Fruit fly (Drosophila melanogaster): ENCODE data around the gene CG18417.

CG18417 gene

dm6 chr3L:7360324-7360852 lies 39.5 kb upstream of the CG18417 start, which contains the start of gene Sec63 (continued):
- no peak for TF ChIP-seq cg (GFP tag; optimal IDR thresholded peaks at IDR 0.05)
- TF ChIP-seq Dref (GFP tag; IDR thresholded peaks at IDR 0.05) = peak; percentile 95
- no peak for TF ChIP-seq tup (GFP tag; optimal IDR thresholded peaks at IDR 0.05)
- TF ChIP-seq vfl (GFP tag; optimal IDR thresholded peaks at IDR 0.05) = peak; percentile 4
- TF ChIP-seq CG13287 (GFP tag; IDR thresholded peaks at IDR 0.05; ENCODE audit: partially characterized antibody) = peak; percentile 89
- TF ChIP-seq CG1024 (GFP tag; IDR thresholded peaks at IDR 0.05) = no peak
- TF ChIP-seq Doc3 (GFP tag; IDR thresholded peaks at IDR 0.05; ENCODE audit: partially characterized antibody) = peak; percentile 70
- TF ChIP-seq crc (GFP tag; optimal IDR thresholded peaks at IDR 0.05) = no peak
- no peak for TF ChIP-seq gcm2 (GFP tag; optimal IDR thresholded peaks at IDR 0.05)
- TF ChIP-seq CG31441 (GFP tag; IDR thresholded peaks at IDR 0.05) = peak; percentile 51; the same call in 1 of the 2 replicates
- TF ChIP-seq Tbp (GFP tag; optimal IDR thresholded peaks at IDR 0.05) = no peak
- peak; percentile 58 for TF ChIP-seq CG12391 (tag; optimal IDR thresholded peaks at IDR 0.05)
- no peak for TF ChIP-seq Hand (GFP tag; optimal IDR thresholded peaks at IDR 0.05)
- TF ChIP-seq h (optimal IDR thresholded peaks at IDR 0.05) = no peak
- no peak for TF ChIP-seq Dek (tag; optimal IDR thresholded peaks at IDR 0.05)
- no peak for TF ChIP-seq trh (GFP tag; optimal IDR thresholded peaks at IDR 0.05)
- no peak for TF ChIP-seq hkb (optimal IDR thresholded peaks at IDR 0.05)
- TF ChIP-seq hkb (GFP tag; IDR thresholded peaks at IDR 0.05) = peak; percentile 7; the same call in 1 of the 2 replicates
- no peak for TF ChIP-seq CG8944 (GFP tag; optimal IDR thresholded peaks at IDR 0.05)
- peak; percentile 13 for TF ChIP-seq gfzf (GFP tag; optimal IDR thresholded peaks at IDR 0.05)
- no peak for TF ChIP-seq Atf-2 (GFP tag; optimal IDR thresholded peaks at IDR 0.05)
- no peak for TF ChIP-seq sim (GFP tag; IDR thresholded peaks at IDR 0.05)
- no peak for TF ChIP-seq CG15479 (GFP tag; optimal IDR thresholded peaks at IDR 0.05)
- peak; percentile 56 for TF ChIP-seq crol (GFP tag; IDR thresholded peaks at IDR 0.05)
- TF ChIP-seq dpn (GFP tag; optimal IDR thresholded peaks at IDR 0.05) = peak; percentile 41 to 63
- TF ChIP-seq HHEX (GFP tag; optimal IDR thresholded peaks at IDR 0.05) = peak; percentile 34
- no peak for TF ChIP-seq CG10654 (GFP tag; optimal IDR thresholded peaks at IDR 0.05)
- TF ChIP-seq CG6791 (GFP tag; IDR thresholded peaks at IDR 0.05; ENCODE audit: partially characterized antibody) = peak; percentile 91
- no peak for TF ChIP-seq CG17802 (tag; optimal IDR thresholded peaks at IDR 0.05)
- TF ChIP-seq Hsf (GFP tag; optimal IDR thresholded peaks at IDR 0.05) = peak; percentile 38
- TF ChIP-seq pho (GFP tag; optimal IDR thresholded peaks at IDR 0.05) = no peak
- TF ChIP-seq corto (GFP tag; optimal IDR thresholded peaks at IDR 0.05) = no peak
- TF ChIP-seq D (optimal IDR thresholded peaks at IDR 0.05) = no peak
- peak; percentile 3 for TF ChIP-seq D (GFP tag; optimal IDR thresholded peaks at IDR 0.05)
- no peak for TF ChIP-seq CrebB (tag; optimal IDR thresholded peaks at IDR 0.05)
- TF ChIP-seq zfh2 (GFP tag; optimal IDR thresholded peaks at IDR 0.05) = peak; percentile 22
- TF ChIP-seq CG14965 (GFP tag; optimal IDR thresholded peaks at IDR 0.05; ENCODE audit: borderline replicate concordance) = no peak
- no peak for TF ChIP-seq Stat92E (GFP tag; optimal IDR thresholded peaks at IDR 0.05)
- TF ChIP-seq CG6689 (GFP tag; IDR thresholded peaks at IDR 0.05) = peak; percentile 79
- peak; percentile 34 for TF ChIP-seq pnt (GFP tag; optimal IDR thresholded peaks at IDR 0.05)
- peak; percentile 60 for TF ChIP-seq CG11504 (tag; optimal IDR thresholded peaks at IDR 0.05)
- peak; percentile 100 for TF ChIP-seq CG15514 (GFP tag; optimal IDR thresholded peaks at IDR 0.05)
- no peak for TF ChIP-seq CG10431 (GFP tag; optimal IDR thresholded peaks at IDR 0.05)
- peak; percentile 37; the same call in 1 of the 3 replicates for TF ChIP-seq CG17361 (GFP tag; IDR thresholded peaks at IDR 0.05)
- no peak for TF ChIP-seq danr (GFP tag; IDR thresholded peaks at IDR 0.05)
- no peak for TF ChIP-seq Hr78 (GFP tag; optimal IDR thresholded peaks at IDR 0.05)
- TF ChIP-seq CG11695 (GFP tag; IDR thresholded peaks at IDR 0.05) = no peak
- TF ChIP-seq Atf3 (GFP tag; optimal IDR thresholded peaks at IDR 0.05) = no peak
- TF ChIP-seq CG6813 (GFP tag; optimal IDR thresholded peaks at IDR 0.05) = no peak
- no peak for TF ChIP-seq CG6175 (GFP tag; IDR thresholded peaks at IDR 0.05)
- no peak for TF ChIP-seq CG4360 (GFP tag; IDR thresholded peaks at IDR 0.05)

Measured in whole organism, embryonic.